Fruit fly (Drosophila melanogaster): ENCODE measurements around the gene fuss.

Gene fuss

dm6 chr4:963193-963592 is 15.1 kb downstream of the fuss start:
- no peak for TF ChIP-seq pdm3 (GFP tag; optimal IDR thresholded peaks at IDR 0.05)
- no peak for TF ChIP-seq eg (GFP tag; IDR thresholded peaks at IDR 0.05)
- TF ChIP-seq Ets96B (tag; optimal IDR thresholded peaks at IDR 0.05) = no peak
- no peak for TF ChIP-seq ss (GFP tag; optimal IDR thresholded peaks at IDR 0.05)
- no peak for TF ChIP-seq CG11294 (GFP tag; IDR thresholded peaks at IDR 0.05)
- no peak for TF ChIP-seq Sox102F (GFP tag; optimal IDR thresholded peaks at IDR 0.05)

- TF ChIP-seq Blimp-1 (GFP tag; optimal IDR thresholded peaks at IDR 0.05) (no peak), achi (GFP tag; optimal IDR thresholded peaks at IDR 0.05) (no peak), CG3919 (GFP tag; optimal IDR thresholded peaks at IDR 0.05) (no peak), esn (GFP tag; optimal IDR thresholded peaks at IDR 0.05) (no peak), ss (GFP tag; optimal IDR thresholded peaks at IDR 0.05) (no peak), Sox14 (GFP tag; optimal IDR thresholded peaks at IDR 0.05) (no peak), Ets21C (GFP tag; optimal IDR thresholded peaks at IDR 0.05) (no peak), CG8632 (GFP tag; optimal IDR thresholded peaks at IDR 0.05) (no peak), Eip75B (GFP tag; optimal IDR thresholded peaks at IDR 0.05) (no peak), dac (GFP tag; optimal IDR thresholded peaks at IDR 0.05) (no peak), CG34406 (GFP tag; optimal IDR thresholded peaks at IDR 0.05) (no peak), spab (GFP tag; optimal IDR thresholded peaks at IDR 0.05) (no peak), Ets96B (tag; optimal IDR thresholded peaks at IDR 0.05) (no peak), CG9139 (GFP tag; optimal IDR thresholded peaks at IDR 0.05) (no peak), eg (GFP tag; IDR thresholded peaks at IDR 0.05) (no peak), fkh (GFP tag; optimal IDR thresholded peaks at IDR 0.05) (no peak)
These were observed 17.2 kb downstream of the fuss start for dm6 chr4:961045-961576.

dm6 chr4:959921-960536 is 18.3 kb downstream of the fuss start:
- TF ChIP-seq salr (GFP tag; optimal IDR thresholded peaks at IDR 0.05) = no peak
- no peak for TF ChIP-seq Lpt (GFP tag; optimal IDR thresholded peaks at IDR 0.05)
- no peak for TF ChIP-seq CG4318 (GFP tag; optimal IDR thresholded peaks at IDR 0.05)
- no peak for TF ChIP-seq Sox15 (GFP tag; optimal IDR thresholded peaks at IDR 0.05)
- no peak for TF ChIP-seq Hr38 (GFP tag; optimal IDR thresholded peaks at IDR 0.05)
- no peak for TF ChIP-seq CG3919 (GFP tag; optimal IDR thresholded peaks at IDR 0.05)
- no peak for TF ChIP-seq eg (GFP tag; IDR thresholded peaks at IDR 0.05)
- TF ChIP-seq CG6854 (GFP tag; optimal IDR thresholded peaks at IDR 0.05) = no peak
- TF ChIP-seq fkh (GFP tag; optimal IDR thresholded peaks at IDR 0.05) = no peak
- no peak for TF ChIP-seq Eip75B (GFP tag; optimal IDR thresholded peaks at IDR 0.05)
- TF ChIP-seq Met (GFP tag; optimal IDR thresholded peaks at IDR 0.05) = no peak
- TF ChIP-seq Eip78C (GFP tag) = no peak
- TF ChIP-seq Ets21C (GFP tag; optimal IDR thresholded peaks at IDR 0.05) = no peak
- no peak for TF ChIP-seq Hr4 (GFP tag; optimal IDR thresholded peaks at IDR 0.05)
- no peak for TF ChIP-seq CG7368 (GFP tag; optimal IDR thresholded peaks at IDR 0.05)

- TF ChIP-seq Eip78C (GFP tag) = peak; percentile 23
- TF ChIP-seq dsx (GFP tag; optimal IDR thresholded peaks at IDR 0.05; ENCODE audit: poor library complexity, severe bottlenecking) = peak; percentile 45
- TF ChIP-seq ss (GFP tag; optimal IDR thresholded peaks at IDR 0.05) = peak in 1 of 2 experiments; percentile 13
- no peak for TF ChIP-seq CG6163 (GFP tag; IDR thresholded peaks at IDR 0.05)
- TF ChIP-seq CG6792 (GFP tag; optimal IDR thresholded peaks at IDR 0.05) = no peak
- no peak for TF ChIP-seq Eip75B (GFP tag; optimal IDR thresholded peaks at IDR 0.05)
- TF ChIP-seq svp (GFP tag) = no peak
- no peak for TF ChIP-seq pdm3 (GFP tag; optimal IDR thresholded peaks at IDR 0.05)
- TF ChIP-seq CG11902 (GFP tag; optimal IDR thresholded peaks at IDR 0.05) = no peak
These were observed 19.0 kb downstream of the fuss start for dm6 chr4:959110-959920.
